Worm (Caenorhabditis elegans): ENCODE data around the gene Y27F2A.10.
"Not testable (repeated sequence)": the region's sequence is repeated elsewhere in the genome, so short reads cannot be mapped to it uniquely, and the experiment has no call there.

The Y27F2A.10 gene

DNA sequence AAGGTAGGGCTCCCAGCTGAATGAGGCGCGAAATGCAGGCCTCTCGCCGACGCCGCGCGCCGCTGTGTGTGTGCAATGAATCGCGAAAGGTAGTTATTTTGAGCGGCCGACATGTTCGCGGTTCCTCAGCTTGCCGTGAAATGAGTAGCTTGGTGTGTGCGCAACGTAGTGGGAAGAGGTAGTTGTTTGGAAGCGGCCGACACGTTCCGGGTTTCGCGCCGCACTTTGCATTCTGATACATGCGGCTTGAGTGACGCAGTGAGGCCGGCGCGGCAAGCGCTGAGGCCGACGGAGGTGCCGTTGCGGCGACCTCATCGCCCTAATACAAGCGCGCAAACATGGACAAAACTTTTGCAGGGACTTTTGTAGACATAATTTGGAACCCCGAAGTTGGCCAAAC lies 23.7 kb upstream of the Y27F2A.10 start:
- TF ChIP-seq dao-5 (tag; optimal IDR thresholded peaks at IDR 0.05) (no peak), W03F9.2 (tag; optimal IDR thresholded peaks at IDR 0.05) (no peak), him-1 (tag; optimal IDR thresholded peaks at IDR 0.05) (no peak)

DNA sequence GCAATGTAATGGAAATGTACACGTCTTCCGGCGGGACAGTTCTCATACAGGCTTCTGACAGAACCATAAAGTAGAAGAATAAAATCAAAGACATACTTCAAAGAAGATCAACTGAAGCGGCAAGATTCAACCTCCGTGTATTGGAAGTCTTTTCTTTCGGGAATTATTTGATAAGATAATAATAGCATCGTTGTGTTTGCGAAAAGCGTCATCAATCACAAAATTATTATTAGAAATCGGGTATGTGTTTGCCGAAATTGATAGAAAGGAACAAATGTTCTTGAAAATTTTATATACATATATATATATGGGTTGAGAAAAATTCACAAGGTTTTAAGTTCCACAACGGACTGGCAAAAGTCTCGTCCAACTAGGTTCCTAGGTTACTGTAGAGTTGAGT lies 19.5 kb upstream of the Y27F2A.10 start, which contains the start of gene Y27F2A.9:
Gene Y27F2A.9 (minus strand): TSS at position 101 of the 400 bp plus-strand sequence.
- not testable (repeated sequence) for TF ChIP-seq him-1, W03F9.2, dao-5 (tag; optimal IDR thresholded peaks at IDR 0.05)

DNA sequence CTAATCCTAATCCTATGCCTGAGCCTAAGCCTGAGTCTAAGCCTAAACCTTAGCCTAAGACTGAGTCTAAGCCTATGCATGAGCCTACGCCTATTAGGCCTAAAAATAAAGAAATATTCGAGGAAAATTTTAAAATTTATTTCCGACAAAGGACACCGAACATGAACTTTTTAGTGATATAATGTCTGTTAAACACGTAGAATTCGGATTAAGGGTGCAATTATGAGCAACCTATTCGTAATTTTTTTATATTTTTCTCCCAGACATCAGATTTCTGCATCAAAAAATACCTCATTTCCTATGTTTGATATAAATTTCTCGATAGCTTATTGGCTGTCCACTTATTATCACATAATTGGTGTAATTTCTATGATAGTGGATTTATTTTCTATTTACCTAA lies 17.0 kb upstream of the Y27F2A.10 start, which contains the start of gene Y27F2A.11:
Gene Y27F2A.11 (plus strand): TSS at position 301 of the 400 bp plus-strand sequence.
- TF ChIP-seq him-1, dao-5, W03F9.2 (tag; optimal IDR thresholded peaks at IDR 0.05): not testable (repeated sequence)

DNA sequence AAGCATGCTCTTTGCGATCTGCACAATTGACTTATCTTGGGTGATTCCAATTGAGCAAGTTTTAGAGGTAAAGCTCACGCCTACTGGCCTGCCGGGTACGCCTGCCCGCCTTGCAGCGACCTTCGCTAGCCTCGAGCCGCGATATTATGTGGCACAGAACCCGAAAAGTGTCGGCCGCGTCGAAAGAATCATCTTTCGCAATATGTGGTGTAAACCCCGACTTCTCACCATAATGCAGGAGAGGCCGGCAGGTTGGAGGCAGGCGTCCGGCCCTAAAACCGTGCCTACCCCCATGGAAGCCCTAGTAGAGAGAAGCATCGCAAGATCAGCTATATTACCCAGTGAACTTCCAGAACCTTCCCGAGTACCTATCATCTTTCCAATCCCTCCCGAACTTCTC lies 13.8 kb upstream of the Y27F2A.10 start:
- TF ChIP-seq W03F9.2 (tag; optimal IDR thresholded peaks at IDR 0.05) (no peak), dao-5 (tag; optimal IDR thresholded peaks at IDR 0.05) (no peak), him-1 (tag; optimal IDR thresholded peaks at IDR 0.05) (no peak)

DNA sequence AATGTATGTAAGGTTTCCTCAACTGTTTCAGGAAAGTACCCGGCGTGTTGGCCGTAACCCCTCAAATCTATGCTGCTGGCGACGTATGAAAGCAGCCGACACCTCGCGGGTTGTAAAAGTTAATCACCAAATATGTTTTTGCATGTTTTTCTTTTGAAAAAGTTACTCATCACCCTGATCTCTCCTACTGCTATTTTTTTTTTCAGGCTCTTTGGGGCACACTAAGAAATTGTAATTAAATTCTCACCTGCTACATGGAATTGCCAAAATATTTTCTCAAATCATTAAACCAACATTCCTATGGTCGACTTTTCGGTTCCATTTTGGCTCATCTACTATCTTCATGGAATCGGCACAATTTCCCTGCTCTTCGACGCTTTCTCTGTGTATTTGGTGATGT lies 12.8 kb upstream of the Y27F2A.10 start, which contains the start of gene sri-78:
Gene sri-78 (plus strand): TSS at position 301 of the 400 bp plus-strand sequence.
- not testable (repeated sequence) for TF ChIP-seq W03F9.2, him-1, dao-5 (tag; optimal IDR thresholded peaks at IDR 0.05)

DNA sequence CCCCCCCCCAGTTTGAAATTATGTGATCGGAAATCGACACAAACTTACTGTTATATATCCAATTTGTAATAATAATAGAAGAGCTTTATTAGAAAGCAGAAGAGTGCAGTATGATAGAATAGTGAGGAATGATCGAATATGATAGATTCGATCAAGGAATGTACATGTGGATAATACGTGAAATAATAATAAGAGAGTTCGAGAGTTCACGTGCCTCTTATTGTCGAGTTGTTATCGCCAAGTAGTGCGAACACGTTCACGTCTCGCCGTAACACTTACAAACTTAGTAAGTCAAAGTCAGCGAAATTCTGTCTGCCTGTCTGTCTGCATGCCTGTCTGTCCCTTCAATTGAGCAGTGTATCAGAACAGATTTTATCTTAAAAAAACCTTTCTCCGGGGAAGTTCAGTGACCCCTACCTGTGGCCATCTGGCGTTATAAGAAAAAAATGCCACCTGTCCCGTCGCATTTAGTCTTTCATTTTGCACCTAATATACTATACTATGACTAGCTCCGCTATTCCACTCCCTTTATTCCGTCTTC lies 11.3 kb upstream of the Y27F2A.10 start, which contains the start of the genes Y27F2A.6 and Y27F2A.8:
Gene Y27F2A.6 (minus strand): TSS at position 101 of the 541 bp plus-strand sequence.
Gene Y27F2A.8 (plus strand): TSS at position 491 of the 541 bp plus-strand sequence.
- TF ChIP-seq dao-5, him-1, W03F9.2 (tag; optimal IDR thresholded peaks at IDR 0.05): not testable (repeated sequence)

DNA sequence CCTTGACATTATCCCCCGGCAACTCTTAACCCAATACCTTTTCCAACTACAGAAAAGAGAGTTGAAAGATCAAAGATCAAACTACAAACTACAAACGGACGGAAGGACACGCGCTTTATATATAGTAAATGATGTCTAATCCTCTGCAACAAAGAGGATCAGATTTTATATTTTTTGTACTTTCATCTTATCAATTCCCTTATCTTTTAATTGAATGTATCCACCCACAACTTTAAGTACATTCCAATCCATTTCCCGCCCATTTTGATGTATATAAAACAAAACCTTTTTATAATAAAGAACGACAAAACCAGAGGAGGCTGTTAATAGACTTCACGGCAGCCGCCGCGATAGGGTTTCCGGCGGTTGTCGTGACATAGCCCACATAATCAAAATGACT lies 5.6 kb upstream of the Y27F2A.10 start, which contains the start of gene sri-40:
Gene sri-40 (plus strand): TSS at position 301 of the 400 bp plus-strand sequence.
- TF ChIP-seq him-1, W03F9.2, dao-5 (tag; optimal IDR thresholded peaks at IDR 0.05): not testable (repeated sequence)

DNA sequence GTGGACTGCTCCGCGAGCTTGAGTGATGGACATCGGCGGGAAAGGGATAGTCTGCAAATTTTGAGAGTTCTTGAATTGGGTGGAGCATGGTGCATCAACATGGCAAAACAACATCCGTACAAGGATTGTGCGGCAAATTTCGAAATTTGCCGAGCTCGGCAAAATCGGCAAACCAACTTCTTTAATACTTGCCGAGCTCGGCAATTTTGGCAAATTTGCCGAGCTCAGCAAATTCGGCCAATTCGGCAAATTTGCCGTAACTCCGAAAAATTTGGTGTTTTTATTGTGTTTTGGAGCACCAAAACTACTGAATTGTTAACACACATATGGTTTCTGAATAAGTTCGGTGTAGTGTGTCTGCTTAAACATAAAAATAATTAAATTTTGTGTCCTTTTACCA lies 2.0 kb downstream of the Y27F2A.10 start, which contains the start of gene fbxc-55:
Gene fbxc-55 (minus strand): TSS at position 101 of the 400 bp plus-strand sequence.
- TF ChIP-seq him-1 (tag; optimal IDR thresholded peaks at IDR 0.05) (no peak), W03F9.2 (tag; optimal IDR thresholded peaks at IDR 0.05) (no peak), dao-5 (tag; optimal IDR thresholded peaks at IDR 0.05) (no peak)

DNA sequence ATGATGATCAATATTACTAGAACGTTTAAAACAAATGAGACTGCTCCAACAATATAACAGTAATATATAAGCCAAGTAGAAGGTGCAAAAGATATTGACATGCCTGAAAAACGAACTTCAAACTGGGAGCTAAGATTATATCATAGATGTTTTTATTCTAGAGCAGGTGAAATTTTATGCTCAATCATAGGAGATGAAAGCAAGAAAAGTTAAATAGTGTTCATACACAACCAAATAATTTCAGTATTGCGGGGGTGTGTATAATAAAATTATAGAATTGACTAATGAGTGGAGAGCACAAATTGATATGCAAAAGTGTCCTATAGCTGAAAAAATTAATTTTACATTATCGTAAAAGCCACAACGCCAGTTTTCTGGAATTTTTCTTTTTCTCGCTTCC lies 13.1 kb downstream of the Y27F2A.10 start, which contains the start of gene sri-34:
Gene sri-34 (minus strand): TSS at position 101 of the 400 bp plus-strand sequence.
- TF ChIP-seq him-1 (tag; optimal IDR thresholded peaks at IDR 0.05) (no peak), dao-5 (tag; optimal IDR thresholded peaks at IDR 0.05) (no peak), W03F9.2 (tag; optimal IDR thresholded peaks at IDR 0.05) (no peak)

DNA sequence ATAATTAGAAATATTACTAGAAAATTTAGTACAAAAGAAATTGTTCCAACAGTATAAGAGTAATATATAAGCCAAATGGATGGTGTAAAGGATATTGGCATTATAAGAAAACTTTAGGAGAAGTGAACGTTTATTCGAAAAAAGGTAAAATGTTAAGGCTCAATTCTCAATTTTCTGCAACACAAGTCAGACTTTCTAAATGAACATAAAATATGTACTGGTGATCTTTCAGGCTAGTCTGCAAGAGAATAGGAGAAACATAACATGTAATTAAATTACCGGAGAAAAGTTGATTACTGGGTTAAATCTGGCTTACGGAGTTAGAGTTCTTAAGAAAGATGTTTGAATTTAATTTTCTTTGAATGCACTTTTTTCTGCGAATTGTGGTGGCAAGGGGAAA lies 15.3 kb downstream of the Y27F2A.10 start, which contains the start of gene sri-33:
Gene sri-33 (minus strand): TSS at position 101 of the 400 bp plus-strand sequence.
- TF ChIP-seq him-1 (tag; optimal IDR thresholded peaks at IDR 0.05): no peak
- TF ChIP-seq dao-5 (tag; optimal IDR thresholded peaks at IDR 0.05): no peak
- TF ChIP-seq W03F9.2 (tag; optimal IDR thresholded peaks at IDR 0.05): no peak

DNA sequence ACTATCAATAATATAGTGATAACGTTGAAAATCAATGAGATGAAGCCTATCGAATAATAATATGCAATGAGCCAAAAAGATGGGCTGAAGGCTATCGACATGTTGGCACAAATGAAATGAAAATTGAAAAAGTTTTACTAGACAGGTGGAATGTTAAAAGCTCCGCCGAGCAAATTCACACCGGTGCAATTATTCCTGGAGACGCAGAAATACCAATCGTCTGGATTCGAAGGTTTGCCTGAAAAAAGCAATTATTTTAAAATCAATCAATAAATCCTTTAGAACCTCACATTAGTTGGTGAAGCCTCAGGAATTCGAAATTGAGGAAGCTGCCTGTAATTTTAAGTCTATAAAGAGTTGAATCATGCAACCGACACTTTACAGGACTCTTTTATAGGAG lies 17.7 kb downstream of the Y27F2A.10 start, which contains the start of gene sri-32:
Gene sri-32 (minus strand): TSS at position 101 of the 400 bp plus-strand sequence.
- TF ChIP-seq him-1 (tag; optimal IDR thresholded peaks at IDR 0.05): no peak
- TF ChIP-seq dao-5 (tag; optimal IDR thresholded peaks at IDR 0.05): no peak
- TF ChIP-seq W03F9.2 (tag; optimal IDR thresholded peaks at IDR 0.05): no peak

DNA sequence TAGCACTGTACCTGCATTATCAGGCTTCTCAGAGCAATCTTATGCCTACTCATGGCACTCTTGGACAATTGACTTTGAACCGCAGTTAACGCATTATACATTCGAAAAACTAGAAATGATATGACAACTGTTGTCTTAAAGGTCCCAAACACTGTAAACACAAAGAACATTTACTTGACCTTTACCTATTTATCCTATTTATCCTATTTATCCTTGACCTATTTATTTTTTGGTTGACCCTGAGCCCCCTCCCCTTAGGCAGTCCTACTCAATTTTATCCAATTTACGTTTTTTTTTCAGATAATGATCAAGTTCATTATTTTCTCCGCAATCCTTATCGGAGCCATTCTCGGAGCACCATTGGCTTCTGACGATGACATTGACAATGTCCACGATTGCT lies 20.5 kb downstream of the Y27F2A.10 start, which contains the start of the genes T10D4.14 and T10D4.19:
Gene T10D4.14 (minus strand): TSS at position 101 of the 400 bp plus-strand sequence.
Gene T10D4.19 (plus strand): TSS at position 304 of the 400 bp plus-strand sequence.
- TF ChIP-seq dao-5 (tag; optimal IDR thresholded peaks at IDR 0.05): no peak
- no peak for TF ChIP-seq W03F9.2 (tag; optimal IDR thresholded peaks at IDR 0.05)
- no peak for TF ChIP-seq him-1 (tag; optimal IDR thresholded peaks at IDR 0.05)

DNA sequence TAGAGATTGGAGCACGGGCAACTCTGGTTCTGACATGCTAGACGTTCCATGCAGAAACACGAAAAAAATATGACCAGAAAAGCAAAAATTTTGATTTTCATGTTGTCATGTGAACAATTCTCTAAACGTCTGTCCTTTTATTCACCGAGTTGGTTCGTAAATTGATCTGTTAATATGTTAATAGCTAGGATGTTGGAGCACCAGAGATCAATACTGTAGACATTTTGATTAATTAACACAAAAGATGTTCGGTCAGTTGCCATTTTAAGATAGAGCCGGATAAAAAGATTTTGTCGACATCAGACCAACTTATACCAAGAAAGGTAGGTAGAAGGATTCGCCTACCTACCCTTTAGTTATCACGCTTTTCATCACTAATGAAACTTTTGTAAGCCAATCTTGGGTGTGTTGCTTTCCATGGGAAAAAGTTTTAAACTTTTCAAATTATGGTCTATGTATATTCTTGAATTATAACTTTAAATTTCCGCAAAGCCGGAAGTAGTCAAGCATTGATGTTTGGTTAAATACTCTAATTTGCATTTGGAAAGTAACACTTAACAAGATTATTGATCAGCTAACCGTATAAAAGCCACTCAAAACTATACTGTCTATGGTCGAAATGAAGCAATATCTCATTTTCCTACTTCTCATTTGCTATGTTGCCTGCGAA lies 22.4 kb downstream of the Y27F2A.10 start, which contains the start of the genes T10D4.11 and T10D4.1:
Gene T10D4.11 (minus strand): TSS at position 101 of the 670 bp plus-strand sequence.
Gene T10D4.1 (plus strand): TSS at position 620 of the 670 bp plus-strand sequence.
- no peak for TF ChIP-seq dao-5 (tag; optimal IDR thresholded peaks at IDR 0.05)
- TF ChIP-seq him-1 (tag; optimal IDR thresholded peaks at IDR 0.05): no peak
- no peak for TF ChIP-seq W03F9.2 (tag; optimal IDR thresholded peaks at IDR 0.05)
